Fruit fly (Drosophila melanogaster) whole organism, embryonic: ENCODE data around the gene ND-B16.6.

Experiments used
- Antp ChIP-seq: fragments of 200-800 bp; sonication (Bioruptor generic); optimal IDR thresholded peaks from 3 replicates; lab custom pipeline; 2016; ENCODE audit warnings: missing biosample characterization, missing genetic modification characterization
- Awh ChIP-seq: fragments of 200-800 bp; sonication (Bioruptor generic); IDR thresholded peaks from 2 replicates; pipeline ENCODE4, ENCODE4 v1.3.6; 2022; ENCODE audit warnings: missing biosample characterization, missing genetic modification characterization
- CG10267 ChIP-seq: fragments of 200-800 bp; sonication (Bioruptor generic); optimal IDR thresholded peaks from 2 replicates; lab custom pipeline; 2018; ENCODE audit warnings: missing biosample characterization, mild to moderate bottlenecking, missing genetic modification characterization, moderate library complexity
- CG10431 ChIP-seq: fragments of 200-800 bp; sonication (Bioruptor generic); optimal IDR thresholded peaks from 3 replicates; lab custom pipeline; 2018; ENCODE audit warnings: missing biosample characterization, mild to moderate bottlenecking, missing genetic modification characterization
- CG10543 ChIP-seq: fragments of 200-800 bp; sonication (Bioruptor generic); optimal IDR thresholded peaks from 3 replicates; lab custom pipeline; 2017; ENCODE audit warnings: missing biosample characterization, mild to moderate bottlenecking, missing genetic modification characterization, moderate library complexity
- CG11398 ChIP-seq: fragments of 200-800 bp; sonication (Bioruptor generic); optimal IDR thresholded peaks from 2 replicates; lab custom pipeline; 2016; ENCODE audit warnings: missing biosample characterization, missing genetic modification characterization
- CG12236 ChIP-seq: fragments of 200-800 bp; sonication (Bioruptor generic); optimal IDR thresholded peaks from 2 replicates; lab custom pipeline; 2016; ENCODE audit warnings: missing biosample characterization, missing genetic modification characterization
- CG13296 ChIP-seq: fragments of 200-800 bp; sonication (Bioruptor generic); optimal IDR thresholded peaks from 3 replicates; lab custom pipeline; 2018; ENCODE audit warnings: missing biosample characterization, mild to moderate bottlenecking, missing genetic modification characterization
- CG15696 ChIP-seq: fragments of 200-800 bp; sonication (Bioruptor generic); optimal IDR thresholded peaks from 2 replicates; lab custom pipeline; 2019; ENCODE audit warnings: missing biosample characterization, mild to moderate bottlenecking, missing genetic modification characterization, moderate library complexity
- CG17359 ChIP-seq: fragments of 200-800 bp; sonication (Bioruptor generic); optimal IDR thresholded peaks from 3 replicates; lab custom pipeline; 2018; ENCODE audit warnings: missing biosample characterization, mild to moderate bottlenecking, missing genetic modification characterization, moderate library complexity
- CG17361 ChIP-seq: fragments of 200-800 bp; sonication (Bioruptor generic); IDR thresholded peaks from 3 replicates; pipeline ENCODE4 v1.3.6; 2022; ENCODE audit warnings: missing biosample characterization, missing genetic modification characterization
- CG17385 ChIP-seq: fragments of 200-800 bp; sonication (Bioruptor generic); optimal IDR thresholded peaks from 3 replicates; lab custom pipeline; 2018; ENCODE audit warnings: missing biosample characterization, mild to moderate bottlenecking, missing genetic modification characterization
- CG2116 ChIP-seq: fragments of 200-800 bp; sonication (Bioruptor generic); optimal IDR thresholded peaks from 3 replicates; lab custom pipeline; 2018; ENCODE audit warnings: missing biosample characterization, mild to moderate bottlenecking, missing genetic modification characterization
- CG33557 ChIP-seq: fragments of 200-800 bp; sonication (Bioruptor generic); optimal IDR thresholded peaks from 2 replicates; lab custom pipeline; 2019; ENCODE audit warnings: missing biosample characterization, mild to moderate bottlenecking, missing genetic modification characterization, moderate library complexity
- CG3726 ChIP-seq: fragments of 200-800 bp; sonication (Bioruptor generic); IDR thresholded peaks from 3 replicates; pipeline ENCODE4, ENCODE4 v1.3.6; 2022; ENCODE audit warnings: missing biosample characterization, missing genetic modification characterization
- CG7372 ChIP-seq: fragments of 200-800 bp; sonication (Bioruptor generic); IDR thresholded peaks from 2 replicates; pipeline ENCODE4 v1.3.6; 2022; ENCODE audit warnings: missing biosample characterization, missing genetic modification characterization
- CG7987 ChIP-seq: fragments of 200-800 bp; sonication (Bioruptor generic); optimal IDR thresholded peaks from 2 replicates; lab custom pipeline; 2018; ENCODE audit warnings: missing biosample characterization, mild to moderate bottlenecking, missing genetic modification characterization, moderate library complexity
- CG8281 ChIP-seq: fragments of 200-800 bp; sonication (Bioruptor generic); optimal IDR thresholded peaks from 2 replicates; lab custom pipeline; 2018; ENCODE audit warnings: missing biosample characterization, mild to moderate bottlenecking, missing genetic modification characterization, moderate library complexity
- CG8388 ChIP-seq: fragments of 200-800 bp; sonication (Bioruptor generic); optimal IDR thresholded peaks from 2 replicates; lab custom pipeline; 2019; ENCODE audit warnings: missing biosample characterization, mild to moderate bottlenecking, missing genetic modification characterization, moderate library complexity
- Dbx ChIP-seq: fragments of 200-800 bp; sonication (Bioruptor generic); IDR thresholded peaks from 3 replicates; pipeline ENCODE4 v1.3.6; 2022; ENCODE audit warnings: missing biosample characterization, missing genetic modification characterization
- Dfd ChIP-seq, 2 experiments: fragments of >200 bp; optimal IDR thresholded peaks; 2 replicates each; lab custom pipeline; 2017; ENCODE audit warnings: missing biosample characterization in 2 of 2, missing genetic modification characterization in 2 of 2
- Dip2 ChIP-seq: fragments of 200-800 bp; sonication (Bioruptor generic); IDR thresholded peaks from 2 replicates; pipeline ENCODE4 v1.3.6; 2022; ENCODE audit warnings: missing biosample characterization, missing genetic modification characterization
- E2f1 ChIP-seq: fragments of 200-800 bp; sonication (Bioruptor generic); IDR thresholded peaks from 2 replicates; pipeline ENCODE4 v1.3.6; 2022; ENCODE audit warnings: missing biosample characterization, missing genetic modification characterization
- Elba2 ChIP-seq: fragments of 200-800 bp; sonication (Bioruptor generic); optimal IDR thresholded peaks from 3 replicates; lab custom pipeline; 2016; ENCODE audit warnings: missing biosample characterization, missing genetic modification characterization
- GATAe ChIP-seq: fragments of 200-800 bp; sonication (Bioruptor generic); conservative IDR thresholded peaks from 2 replicates; pipeline ENCODE4 v1.3.6; 2022; ENCODE audit warnings: missing biosample characterization, missing genetic modification characterization
- Hmr ChIP-seq: fragments of 200-800 bp; sonication (Bioruptor generic); optimal IDR thresholded peaks from 3 replicates; lab custom pipeline; 2017; ENCODE audit warnings: mild to moderate bottlenecking, missing biosample characterization, missing genetic modification reagents, missing genetic modification characterization
- Lhr ChIP-seq: fragments of 200-800 bp; sonication (Bioruptor generic); optimal IDR thresholded peaks from 3 replicates; lab custom pipeline; 2017; ENCODE audit warnings: mild to moderate bottlenecking, missing biosample characterization, missing genetic modification reagents, missing genetic modification characterization
- NC2β ChIP-seq: fragments of 200-800 bp; sonication (Bioruptor generic); optimal IDR thresholded peaks from 2 replicates; lab custom pipeline; 2016; ENCODE audit warnings: missing biosample characterization, missing genetic modification characterization
- NfI ChIP-seq: fragments of 200-800 bp; sonication (Bioruptor generic); optimal IDR thresholded peaks from 3 replicates; lab custom pipeline; 2018; ENCODE audit warnings: missing biosample characterization, mild to moderate bottlenecking, missing genetic modification characterization, moderate library complexity
- Sin3A ChIP-seq: fragments of >200 bp; optimal IDR thresholded peaks from 2 replicates; lab custom pipeline; 2018
- bigmax ChIP-seq: fragments of 200-800 bp; sonication (Bioruptor generic); optimal IDR thresholded peaks from 2 replicates; lab custom pipeline; 2018; ENCODE audit warnings: missing biosample characterization, mild to moderate bottlenecking, missing genetic modification characterization
- bsh ChIP-seq, 2 experiments: fragments of 200-800 bp; sonication (Bioruptor generic); optimal IDR thresholded peaks; 2 replicates each; lab custom pipeline; 2017 to 2018; ENCODE audit warnings: mild to moderate bottlenecking in 2 of 2, missing biosample characterization in 2 of 2, missing genetic modification characterization in 2 of 2, moderate library complexity in 1 of 2
- btn ChIP-seq: fragments of 200-800 bp; sonication (Bioruptor generic); optimal IDR thresholded peaks from 2 replicates; lab custom pipeline; 2016; ENCODE audit warnings: missing biosample characterization, missing genetic modification characterization
- chinmo ChIP-seq: fragments of 200-800 bp; sonication (Bioruptor generic); IDR thresholded peaks from 4 replicates; pipeline ENCODE4 v1.3.6; 2022; ENCODE audit warnings: missing biosample characterization, missing genetic modification characterization; ENCODE audit not compliant: partially characterized antibody
- da ChIP-seq: fragments of 200-800 bp; sonication (Bioruptor generic); optimal IDR thresholded peaks from 2 replicates; lab custom pipeline; 2016; ENCODE audit warnings: missing biosample characterization, missing genetic modification characterization
- ems ChIP-seq: fragments of 200-800 bp; sonication (Bioruptor generic); optimal IDR thresholded peaks from 3 replicates; lab custom pipeline; 2016; ENCODE audit warnings: missing biosample characterization, missing genetic modification characterization
- exex ChIP-seq: fragments of 200-800 bp; sonication (Bioruptor generic); optimal IDR thresholded peaks from 4 replicates; lab custom pipeline; 2018; ENCODE audit warnings: missing biosample characterization, mild to moderate bottlenecking, missing genetic modification characterization, moderate library complexity
- eyg ChIP-seq: fragments of 200-800 bp; sonication (Bioruptor generic); optimal IDR thresholded peaks from 3 replicates; lab custom pipeline; 2016; ENCODE audit warnings: missing biosample characterization, missing genetic modification characterization
- hbn ChIP-seq: fragments of 200-800 bp; sonication (Bioruptor generic); IDR thresholded peaks from 2 replicates; pipeline ENCODE4 v1.3.6; 2022; ENCODE audit warnings: missing biosample characterization, missing genetic modification characterization; ENCODE audit not compliant: partially characterized antibody
- luna ChIP-seq: fragments of 200-800 bp; sonication (Bioruptor generic); optimal IDR thresholded peaks from 2 replicates; lab custom pipeline; 2016; ENCODE audit warnings: missing biosample characterization, missing genetic modification characterization
- onecut ChIP-seq: fragments of 200-800 bp; sonication (Bioruptor generic); IDR thresholded peaks from 2 replicates; pipeline ENCODE4 v1.3.6; 2022; ENCODE audit warnings: missing biosample characterization, missing genetic modification characterization
- pan ChIP-seq, 4 experiments: fragments of >200 bp in 3 of 4; fragments of 200-800 bp in 1 of 4; sonication (Bioruptor generic) in 1 of 4; optimal IDR thresholded peaks in 3 of 4; IDR thresholded peaks in 1 of 4; 2 replicates each; pipeline versions ENCODE4 v1.3.6 to Lab custom; 2017 to 2022; ENCODE audit warnings: missing biosample characterization in 2 of 4, missing genetic modification characterization in 2 of 4, mixed read lengths in 1 of 4
- sug ChIP-seq: fragments of 200-800 bp; optimal IDR thresholded peaks from 2 replicates; lab custom pipeline; 2019; ENCODE audit warnings: missing biosample characterization, mild to moderate bottlenecking, missing genetic modification characterization, moderate library complexity
- tll ChIP-seq, 2 experiments: fragments of 200-800 bp in 1 of 2; fragments of >200 bp in 1 of 2; sonication (Bioruptor generic) in 1 of 2; optimal IDR thresholded peaks; 2 replicates each; lab custom pipeline; 2017 to 2019; ENCODE audit warnings: missing biosample characterization in 2 of 2, missing genetic modification characterization in 2 of 2, mild to moderate bottlenecking in 1 of 2, moderate library complexity in 1 of 2
- vnd ChIP-seq: fragments of 200-800 bp; sonication (Bioruptor generic); IDR thresholded peaks from 3 replicates; pipeline ENCODE4 v1.3.6; 2022; ENCODE audit warnings: missing biosample characterization, missing genetic modification characterization; ENCODE audit not compliant: partially characterized antibody
- wdn ChIP-seq: fragments of 200-800 bp; sonication (Bioruptor generic); IDR thresholded peaks from 2 replicates; pipeline ENCODE4 v1.3.6; 2022; ENCODE audit warnings: missing biosample characterization, missing genetic modification characterization
- wek ChIP-seq: fragments of 200-800 bp; sonication (Bioruptor generic); optimal IDR thresholded peaks from 3 replicates; lab custom pipeline; 2018; ENCODE audit warnings: missing biosample characterization, mild to moderate bottlenecking, missing genetic modification characterization, moderate library complexity

Gene ND-B16.6

DNA sequence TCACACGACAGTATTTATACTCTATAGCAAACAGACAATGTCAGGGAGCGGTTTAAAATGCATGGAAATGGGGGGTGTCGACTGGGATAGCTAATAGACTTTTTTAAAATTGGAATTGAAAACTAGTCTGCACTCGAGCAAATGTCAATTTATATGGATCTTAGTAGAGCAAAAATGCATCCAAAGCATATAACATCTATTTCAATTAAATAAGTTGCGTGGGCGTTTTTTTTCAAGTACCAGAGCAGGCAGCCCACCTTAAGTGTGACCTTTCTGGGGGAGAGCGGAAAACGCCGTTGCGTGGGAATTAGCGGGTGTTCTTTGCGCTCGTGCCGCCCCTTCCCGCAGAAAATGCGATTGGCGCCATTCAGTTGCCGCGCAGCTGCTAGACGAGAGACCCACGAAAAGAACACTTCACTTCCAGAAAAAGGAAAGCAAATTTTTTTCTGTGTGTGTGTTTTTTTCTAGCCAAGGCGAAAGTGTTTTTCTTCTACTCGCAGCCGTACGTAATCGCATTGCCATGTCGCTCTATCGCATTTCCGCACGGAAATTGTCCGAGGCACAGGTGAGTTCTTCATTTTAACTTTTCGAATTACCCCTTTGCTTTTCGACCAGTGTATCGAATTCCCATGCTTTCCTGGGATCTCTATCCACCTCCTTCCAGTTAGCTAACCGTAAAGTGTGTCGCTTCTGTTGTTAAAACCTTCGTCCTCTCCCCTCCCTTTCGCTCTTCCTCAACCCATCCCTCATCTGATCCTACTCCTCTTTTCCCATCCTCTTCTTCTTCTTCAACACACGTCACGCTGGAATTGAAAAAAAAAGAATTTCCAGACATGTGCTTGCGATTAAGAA, 1.9 kb upstream of the ND-B16.6 start (continued):
- no peak for TF ChIP-seq exex
- TF ChIP-seq CG3726 (GFP tag; lab: Robert Waterston, UW), result no peak
- TF ChIP-seq Sin3A, result peak; percentile 81
- TF ChIP-seq E2f1 (GFP tag; lab: Robert Waterston, UW), result peak; percentile 45; the same call in 1 of the 2 replicates
- no peak for TF ChIP-seq wdn (GFP tag; lab: Robert Waterston, UW)
- peak; percentile 29 for TF ChIP-seq CG33557
- peak; percentile 58 for TF ChIP-seq CG2116 (GFP tag; lab: Kevin White, UChicago)
- 0 out of 3 replicates have a peak, but pooled peaks have one; percentile 18 for TF ChIP-seq CG17361 (GFP tag; lab: Robert Waterston, UW)
- no peak for TF ChIP-seq pan (optimal IDR thresholded peaks at IDR 0.05; lab: Kevin White, UChicago)
- TF ChIP-seq pan (GFP tag; optimal IDR thresholded peaks at IDR 0.05 in 1 of 2, IDR thresholded peaks at IDR 0.05 in 1 of 2), result peak in 1 of 2 experiments; percentile 27
- TF ChIP-seq CG7987 (GFP tag; lab: Kevin White, UChicago), result peak; percentile 33
- 0 out of 2 replicates have a peak, but pooled peaks have one; percentile 17 for TF ChIP-seq hbn (GFP tag; lab: Robert Waterston, UW)
- no peak for TF ChIP-seq eyg
- TF ChIP-seq chinmo (GFP tag; lab: Robert Waterston, UW), result 0 out of 4 replicates have a peak, but pooled peaks have one; percentile 65
- peak; percentile 12 for TF ChIP-seq wek
- TF ChIP-seq CG10543, result peak; percentile 63
- no peak for TF ChIP-seq CG15696
- TF ChIP-seq Dip2, result no peak
- TF ChIP-seq ems, result no peak
- no peak for TF ChIP-seq luna (GFP tag; lab: Kevin White, UChicago)
- TF ChIP-seq CG7372 (GFP tag; lab: Robert Waterston, UW), result no peak
- TF ChIP-seq bsh (GFP tag; optimal IDR thresholded peaks at IDR 0.05; lab: Kevin White, UChicago), result peak in 1 of 2 experiments; percentile 12
- no peak for TF ChIP-seq CG8388 (GFP tag; lab: Kevin White, UChicago)
- TF ChIP-seq Dfd (GFP tag; optimal IDR thresholded peaks at IDR 0.05; lab: Kevin White, UChicago), result no peak
- no peak for TF ChIP-seq GATAe (GFP tag; lab: Robert Waterston, UW)
- no peak for TF ChIP-seq CG17359
- TF ChIP-seq vnd (GFP tag; lab: Robert Waterston, UW), result no peak
- peak; percentile 25 for TF ChIP-seq sug
- 0 out of 2 replicates have a peak, but pooled peaks have one; percentile 24 for TF ChIP-seq onecut (GFP tag; lab: Robert Waterston, UW)
- TF ChIP-seq bigmax (GFP tag; lab: Kevin White, UChicago), result no peak
- peak; percentile 34 for TF ChIP-seq CG10267
- peak in 1 of 2 experiments; percentile 2 for TF ChIP-seq tll (GFP tag; optimal IDR thresholded peaks at IDR 0.05; lab: Kevin White, UChicago)
- TF ChIP-seq Antp, result peak; percentile 2
- TF ChIP-seq Awh (GFP tag; lab: Robert Waterston, UW), result 0 out of 2 replicates have a peak, but pooled peaks have one; percentile 17
- TF ChIP-seq CG12236 (GFP tag; lab: Kevin White, UChicago), result no peak
- peak; percentile 58; the same call in 2 of the 3 replicates for TF ChIP-seq Dbx (GFP tag; lab: Robert Waterston, UW)
- peak; percentile 25 for TF ChIP-seq NC2β
- TF ChIP-seq NfI (GFP tag; lab: Kevin White, UChicago), result peak; percentile 23
- TF ChIP-seq CG13296 (GFP tag; lab: Kevin White, UChicago), result peak; percentile 40
- TF ChIP-seq CG17385 (GFP tag; lab: Kevin White, UChicago), result peak; percentile 85
- peak; percentile 44 for TF ChIP-seq Lhr (GFP tag; lab: Kevin White, UChicago)
- TF ChIP-seq CG11398 (GFP tag; lab: Kevin White, UChicago), result no peak
- TF ChIP-seq CG10431, result peak; percentile 32
- no peak for TF ChIP-seq Elba2 (GFP tag; lab: Kevin White, UChicago)
- TF ChIP-seq CG8281 (tag; lab: Kevin White, UChicago), result no peak
- TF ChIP-seq btn (GFP tag; lab: Kevin White, UChicago), result no peak
- peak; percentile 55 for TF ChIP-seq Hmr (GFP tag; lab: Kevin White, UChicago)
- TF ChIP-seq da (GFP tag; lab: Kevin White, UChicago), result no peak
